Fruit fly (Drosophila melanogaster) whole organism, embryonic: Measurements from ENCODE around the gene CG12112.

ENCODE experiments used
- Atf6 ChIP-seq: fragments of 200-800 bp; sonication (Bioruptor generic); IDR thresholded peaks from 2 replicates; pipeline ENCODE4 v1.3.6; 2022; ENCODE audit warnings: missing biosample characterization, missing genetic modification characterization
- Blimp-1 ChIP-seq: fragments of 200-800 bp; sonication (Bioruptor generic); optimal IDR thresholded peaks from 3 replicates; lab custom pipeline; 2018; ENCODE audit warnings: missing biosample characterization, missing genetic modification characterization, mild to moderate bottlenecking, moderate library complexity, missing genetic modification reagents
- CG11504 ChIP-seq: fragments of 200-800 bp; sonication (Bioruptor generic); optimal IDR thresholded peaks from 3 replicates; lab custom pipeline; 2019; ENCODE audit warnings: missing biosample characterization, mild to moderate bottlenecking, missing genetic modification characterization, moderate library complexity
- CG12071 ChIP-seq: fragments of 200-800 bp; sonication (Bioruptor generic); optimal IDR thresholded peaks from 3 replicates; lab custom pipeline; 2018; ENCODE audit warnings: missing biosample characterization, mild to moderate bottlenecking, missing genetic modification characterization
- CG12155 ChIP-seq: fragments of 200-800 bp; sonication (Bioruptor generic); optimal IDR thresholded peaks from 3 replicates; lab custom pipeline; 2016; ENCODE audit warnings: missing biosample characterization, missing genetic modification characterization
- CG12744 ChIP-seq: fragments of 200-800 bp; sonication (Bioruptor generic); optimal IDR thresholded peaks from 2 replicates; lab custom pipeline; 2016; ENCODE audit warnings: missing biosample characterization, missing genetic modification characterization
- CG13287 ChIP-seq: fragments of 200-800 bp; sonication (Bioruptor generic); IDR thresholded peaks from 2 replicates; pipeline ENCODE4 v1.3.6; 2022; ENCODE audit warnings: missing biosample characterization, missing genetic modification characterization; ENCODE audit not compliant: partially characterized antibody
- CG14965 ChIP-seq: fragments of 200-800 bp; sonication (Bioruptor generic); optimal IDR thresholded peaks from 2 replicates; lab custom pipeline; 2016; ENCODE audit warnings: missing biosample characterization, missing genetic modification characterization, borderline replicate concordance
- CG15514 ChIP-seq: fragments of 200-800 bp; sonication (Bioruptor generic); optimal IDR thresholded peaks from 3 replicates; lab custom pipeline; 2017; ENCODE audit warnings: missing biosample characterization, missing genetic modification characterization, mild to moderate bottlenecking, moderate library complexity, missing genetic modification reagents
- CG17186 ChIP-seq: fragments of 200-800 bp; sonication (Bioruptor generic); optimal IDR thresholded peaks from 3 replicates; lab custom pipeline; 2017; ENCODE audit warnings: missing biosample characterization, missing genetic modification reagents, missing genetic modification characterization
- CG18011 ChIP-seq: fragments of 200-800 bp; sonication (Bioruptor generic); optimal IDR thresholded peaks from 2 replicates; lab custom pipeline; 2017; ENCODE audit warnings: missing biosample characterization, missing genetic modification characterization, mild to moderate bottlenecking, moderate library complexity, missing genotype
- CG2678 ChIP-seq: fragments of 200-800 bp; sonication (Bioruptor generic); optimal IDR thresholded peaks from 3 replicates; lab custom pipeline; 2019; ENCODE audit warnings: missing biosample characterization, mild to moderate bottlenecking, missing genetic modification characterization, moderate library complexity
- CG31224 ChIP-seq: fragments of 200-800 bp; sonication (Bioruptor generic); IDR thresholded peaks from 2 replicates; pipeline ENCODE4 v1.3.6; 2022; ENCODE audit warnings: missing biosample characterization, missing genetic modification characterization
- CG32767 ChIP-seq: fragments of 200-800 bp; sonication (Bioruptor generic); IDR thresholded peaks from 2 replicates; pipeline ENCODE4 v1.3.6; 2022; ENCODE audit warnings: missing biosample characterization, missing genetic modification characterization
- CG6854 ChIP-seq: fragments of 200-800 bp; sonication (Bioruptor generic); optimal IDR thresholded peaks from 3 replicates; lab custom pipeline; 2017; ENCODE audit warnings: missing biosample characterization, mild to moderate bottlenecking, missing genetic modification characterization
- CG7839 ChIP-seq: fragments of 200-800 bp; sonication (Bioruptor generic); optimal IDR thresholded peaks from 3 replicates; lab custom pipeline; 2018; ENCODE audit warnings: missing biosample characterization, mild to moderate bottlenecking, missing genetic modification characterization, moderate library complexity
- CG9932 ChIP-seq: fragments of 200-800 bp; sonication (Bioruptor generic); IDR thresholded peaks from 2 replicates; pipeline ENCODE4 v1.3.6; 2022; ENCODE audit warnings: missing biosample characterization, missing genetic modification characterization
- CrebB ChIP-seq: fragments of 200-800 bp; sonication (Bioruptor generic); optimal IDR thresholded peaks from 3 replicates; lab custom pipeline; 2018; ENCODE audit warnings: missing biosample characterization, mild to moderate bottlenecking, missing genetic modification characterization
- Doc2 ChIP-seq: fragments of 200-800 bp; sonication (Bioruptor generic); IDR thresholded peaks from 2 replicates; pipeline ENCODE4 v1.3.6; 2022; ENCODE audit warnings: missing biosample characterization, missing genetic modification characterization
- Dp ChIP-seq: fragments of 200-800 bp; sonication (Bioruptor generic); optimal IDR thresholded peaks from 2 replicates; lab custom pipeline; 2018; ENCODE audit warnings: missing biosample characterization, mild to moderate bottlenecking, missing genetic modification characterization, moderate library complexity
- Dref ChIP-seq: fragments of 200-800 bp; sonication (Bioruptor generic); IDR thresholded peaks from 2 replicates; pipeline ENCODE4 v1.3.6; 2022; ENCODE audit warnings: missing biosample characterization, missing genetic modification characterization
- GATAe ChIP-seq: fragments of 200-800 bp; sonication (Bioruptor generic); conservative IDR thresholded peaks from 2 replicates; pipeline ENCODE4 v1.3.6; 2022; ENCODE audit warnings: missing biosample characterization, missing genetic modification characterization
- Hmr ChIP-seq: fragments of 200-800 bp; sonication (Bioruptor generic); optimal IDR thresholded peaks from 3 replicates; lab custom pipeline; 2017; ENCODE audit warnings: mild to moderate bottlenecking, missing biosample characterization, missing genetic modification reagents, missing genetic modification characterization
- Hr3 ChIP-seq: fragments of 200-800 bp; sonication (Bioruptor generic); optimal IDR thresholded peaks from 3 replicates; lab custom pipeline; 2016; ENCODE audit warnings: missing biosample characterization, missing genetic modification characterization
- Hsf ChIP-seq: fragments of 200-800 bp; sonication (Bioruptor generic); optimal IDR thresholded peaks from 3 replicates; lab custom pipeline; 2016; ENCODE audit warnings: missing biosample characterization, missing genetic modification characterization
- MBD-R2 ChIP-seq: fragments of 200-800 bp; sonication (Bioruptor generic); IDR thresholded peaks from 2 replicates; pipeline ENCODE4 v1.3.6; 2022; ENCODE audit warnings: missing biosample characterization, missing genetic modification characterization
- NFAT ChIP-seq: fragments of 200-800 bp; sonication (Bioruptor generic); IDR thresholded peaks from 2 replicates; pipeline ENCODE4 v1.3.6; 2022; ENCODE audit warnings: missing biosample characterization, missing genetic modification characterization
- Rfx ChIP-seq: fragments of 200-800 bp; sonication (Bioruptor generic); IDR thresholded peaks from 2 replicates; pipeline ENCODE4 v1.3.6; 2022; ENCODE audit warnings: missing biosample characterization, missing genetic modification characterization
- Sin3A ChIP-seq: fragments of >200 bp; optimal IDR thresholded peaks from 2 replicates; lab custom pipeline; 2018
- Sox102F ChIP-seq: fragments of 200-800 bp; sonication (Bioruptor generic); optimal IDR thresholded peaks from 2 replicates; lab custom pipeline; 2018; ENCODE audit warnings: missing biosample characterization, mild to moderate bottlenecking, missing genetic modification characterization, moderate library complexity
- abd-A ChIP-seq: fragments of 200-800 bp; sonication (Bioruptor generic); optimal IDR thresholded peaks from 3 replicates; lab custom pipeline; 2019; ENCODE audit warnings: missing biosample characterization, mild to moderate bottlenecking, missing genetic modification characterization, moderate library complexity
- caup ChIP-seq: fragments of 200-800 bp; sonication (Bioruptor generic); optimal IDR thresholded peaks from 3 replicates; lab custom pipeline; 2017; ENCODE audit warnings: missing biosample characterization, mild to moderate bottlenecking, missing genetic modification characterization, moderate library complexity; ENCODE audit not compliant: severe bottlenecking
- chinmo ChIP-seq: fragments of 200-800 bp; sonication (Bioruptor generic); IDR thresholded peaks from 4 replicates; pipeline ENCODE4 v1.3.6; 2022; ENCODE audit warnings: missing biosample characterization, missing genetic modification characterization; ENCODE audit not compliant: partially characterized antibody
- cwo ChIP-seq: fragments of 200-800 bp; sonication (Bioruptor generic); optimal IDR thresholded peaks from 3 replicates; lab custom pipeline; 2017; ENCODE audit warnings: missing biosample characterization, missing genetic modification characterization, mild to moderate bottlenecking, moderate library complexity, missing genetic modification reagents
- danr ChIP-seq: fragments of 200-800 bp; sonication (Bioruptor generic); IDR thresholded peaks from 2 replicates; pipeline ENCODE4 v1.3.6; 2022; ENCODE audit warnings: missing biosample characterization, missing genetic modification characterization
- dati ChIP-seq: fragments of 200-800 bp; sonication (Bioruptor generic); IDR thresholded peaks from 2 replicates; pipeline ENCODE4 v1.3.6; 2022; ENCODE audit warnings: missing biosample characterization, missing genetic modification characterization
- dpn ChIP-seq, 2 experiments: fragments of 200-800 bp; sonication (Bioruptor generic); optimal IDR thresholded peaks; 3 replicates each; lab custom pipeline; 2016; ENCODE audit warnings: missing biosample characterization in 2 of 2, missing genetic modification characterization in 2 of 2
- eyg ChIP-seq: fragments of 200-800 bp; sonication (Bioruptor generic); optimal IDR thresholded peaks from 3 replicates; lab custom pipeline; 2016; ENCODE audit warnings: missing biosample characterization, missing genetic modification characterization
- her ChIP-seq: fragments of 200-800 bp; sonication (Bioruptor generic); optimal IDR thresholded peaks from 2 replicates; lab custom pipeline; 2016; ENCODE audit warnings: missing biosample characterization, missing genetic modification characterization
- ind ChIP-seq: fragments of 200-800 bp; sonication (Bioruptor generic); optimal IDR thresholded peaks from 3 replicates; lab custom pipeline; 2016; ENCODE audit warnings: missing biosample characterization, missing genetic modification characterization
- jumu ChIP-seq: fragments of 200-800 bp; sonication (Bioruptor generic); optimal IDR thresholded peaks from 3 replicates; lab custom pipeline; 2016; ENCODE audit warnings: missing biosample characterization, missing genetic modification characterization
- lov ChIP-seq, 2 experiments: fragments of 200-800 bp in 1 of 2; fragments of >200 bp in 1 of 2; sonication (Bioruptor generic) in 1 of 2; IDR thresholded peaks in 1 of 2; optimal IDR thresholded peaks in 1 of 2; 2 replicates in 1 of 2; 3 replicates in 1 of 2; pipeline versions ENCODE4 v1.3.6 to Lab custom; 2017 to 2022; ENCODE audit warnings: missing biosample characterization in 1 of 2, missing genetic modification characterization in 1 of 2
- pho ChIP-seq: fragments of 200-800 bp; sonication (Bioruptor generic); optimal IDR thresholded peaks from 2 replicates; lab custom pipeline; 2016; ENCODE audit warnings: missing biosample characterization, missing genetic modification characterization
- shn ChIP-seq: fragments of 200-800 bp; sonication (Bioruptor generic); optimal IDR thresholded peaks from 3 replicates; lab custom pipeline; 2016; ENCODE audit warnings: missing biosample characterization, missing genetic modification characterization
- ttk ChIP-seq: fragments of 200-800 bp; sonication (Bioruptor generic); IDR thresholded peaks from 2 replicates; pipeline ENCODE4 v2.1.2; 2022; ENCODE audit warnings: missing biosample characterization, missing genetic modification characterization
- tup ChIP-seq: fragments of 200-800 bp; sonication (Bioruptor generic); optimal IDR thresholded peaks from 2 replicates; lab custom pipeline; 2016; ENCODE audit warnings: missing biosample characterization, mild to moderate bottlenecking, missing genetic modification characterization, moderate library complexity
- tx ChIP-seq: fragments of 200-800 bp; sonication (Bioruptor generic); optimal IDR thresholded peaks from 2 replicates; lab custom pipeline; 2016; ENCODE audit warnings: missing biosample characterization, missing genetic modification characterization
- wdn ChIP-seq: fragments of 200-800 bp; sonication (Bioruptor generic); IDR thresholded peaks from 2 replicates; pipeline ENCODE4 v1.3.6; 2022; ENCODE audit warnings: missing biosample characterization, missing genetic modification characterization
- zf30C ChIP-seq: fragments of 200-800 bp; sonication (Bioruptor generic); optimal IDR thresholded peaks from 3 replicates; lab custom pipeline; 2018; ENCODE audit warnings: missing biosample characterization, mild to moderate bottlenecking, missing genetic modification characterization

Gene CG12112

dm6 chrX:8533589-8534320 is 26.2 kb downstream of the CG12112 start (continued):
- TF ChIP-seq pho: no peak
- TF ChIP-seq her (GFP tag; lab: Kevin White, UChicago): no peak
- no peak for TF ChIP-seq CG32767
- no peak for TF ChIP-seq dati (GFP tag; lab: Robert Waterston, UW)
- no peak for TF ChIP-seq CG17186 (GFP tag; lab: Kevin White, UChicago)
- TF ChIP-seq CG18011 (GFP tag; lab: Kevin White, UChicago): no peak
- 0 out of 2 replicates have a peak, but pooled peaks have one; percentile 15 for TF ChIP-seq ttk (GFP tag; lab: Robert Waterston, UW)
- TF ChIP-seq abd-A (tag; lab: Kevin White, UChicago): peak; percentile 40
- 0 out of 2 replicates have a peak, but pooled peaks have one; percentile 12 for TF ChIP-seq MBD-R2
- peak; percentile 76 for TF ChIP-seq CG9932 (GFP tag; lab: Robert Waterston, UW)
- TF ChIP-seq CG13287 (GFP tag; lab: Robert Waterston, UW): no peak
- TF ChIP-seq CG31224: no peak; the same call in 1 of the 2 replicates
- 0 out of 2 replicates have a peak, but pooled peaks have one; percentile 11 for TF ChIP-seq danr
- TF ChIP-seq CG12744 (GFP tag; lab: Kevin White, UChicago): no peak
- TF ChIP-seq Dp (GFP tag; lab: Kevin White, UChicago): no peak
- peak; percentile 34 for TF ChIP-seq CG7839 (tag; lab: Kevin White, UChicago)
- TF ChIP-seq CG6854: no peak
- TF ChIP-seq CG12155 (GFP tag; lab: Kevin White, UChicago): no peak
- no peak for TF ChIP-seq GATAe (GFP tag; lab: Robert Waterston, UW)
- TF ChIP-seq tx (GFP tag; lab: Kevin White, UChicago): peak; percentile 24
- no peak for TF ChIP-seq CrebB
- peak; percentile 37 for TF ChIP-seq CG11504 (tag; lab: Kevin White, UChicago)
- peak; percentile 46; the same call in 1 of the 2 replicates for TF ChIP-seq wdn
- no peak for TF ChIP-seq Doc2 (GFP tag; lab: Robert Waterston, UW)
- no peak for TF ChIP-seq dpn (GFP tag; optimal IDR thresholded peaks at IDR 0.05; lab: Kevin White, UChicago)
- TF ChIP-seq ind (GFP tag; lab: Kevin White, UChicago): peak; percentile 23
- no peak for TF ChIP-seq CG14965 (GFP tag; lab: Kevin White, UChicago)
- peak; percentile 67 for TF ChIP-seq Rfx (GFP tag; lab: Robert Waterston, UW)
- TF ChIP-seq lov (optimal IDR thresholded peaks at IDR 0.05; lab: Kevin White, UChicago): no peak
- TF ChIP-seq lov (GFP tag; IDR thresholded peaks at IDR 0.05; lab: Robert Waterston, UW): no peak
- no peak for TF ChIP-seq jumu (GFP tag; lab: Kevin White, UChicago)
- peak; percentile 16 for TF ChIP-seq CG15514 (GFP tag; lab: Kevin White, UChicago)
- TF ChIP-seq CG12071 (GFP tag; lab: Kevin White, UChicago): no peak
- TF ChIP-seq eyg: no peak
- no peak for TF ChIP-seq tup (GFP tag; lab: Kevin White, UChicago)
- TF ChIP-seq zf30C (GFP tag; lab: Kevin White, UChicago): no peak
- TF ChIP-seq Hmr (GFP tag; lab: Kevin White, UChicago): peak; percentile 21
- TF ChIP-seq Atf6: peak; percentile 61; the same call in 1 of the 2 replicates
- TF ChIP-seq NFAT (GFP tag; lab: Robert Waterston, UW): peak; percentile 29; the same call in 1 of the 2 replicates
- TF ChIP-seq Sox102F (GFP tag; lab: Kevin White, UChicago): peak; percentile 37
- no peak for TF ChIP-seq chinmo (GFP tag; lab: Robert Waterston, UW)
- no peak for TF ChIP-seq Dref (GFP tag; lab: Robert Waterston, UW)
- no peak for TF ChIP-seq shn
- TF ChIP-seq CG2678 (tag; lab: Kevin White, UChicago): peak; percentile 41
- no peak for TF ChIP-seq Sin3A (lab: Kevin White, UChicago)
- TF ChIP-seq caup (GFP tag; lab: Kevin White, UChicago): peak; percentile 15
- TF ChIP-seq cwo (GFP tag; lab: Kevin White, UChicago): peak; percentile 13
- TF ChIP-seq Hsf (GFP tag; lab: Kevin White, UChicago): peak; percentile 16
- TF ChIP-seq Hr3: no peak
- no peak for TF ChIP-seq Blimp-1 (GFP tag; lab: Kevin White, UChicago)
